Worm (Caenorhabditis elegans) whole organism, L3 larva: ENCODE results near the gene spe-49.
A peak's percentile ranks its signal among the peaks of the same experiment; 100 is the strongest.

Experiments
- R02D3.7 ChIP-seq: fragments of 150-350 bp; optimal IDR thresholded peaks from 2 replicates; lab custom pipeline; 2014; ENCODE audit warnings: missing biosample characterization, missing genetic modification characterization
- ZK546.5 ChIP-seq: sonication (generic microtip); optimal IDR thresholded peaks from 2 replicates; lab custom pipeline; 2017; ENCODE audit warnings: missing biosample characterization, missing genetic modification characterization
- aly-2 ChIP-seq: fragments of 150-350 bp; optimal IDR thresholded peaks from 2 replicates; lab custom pipeline; 2014; ENCODE audit warnings: missing biosample characterization, missing genetic modification characterization
- ama-1 ChIP-seq: fragments of 150-350 bp; optimal IDR thresholded peaks from 2 replicates; lab custom pipeline; 2018
- ceh-16 ChIP-seq: sonication (generic microtip); optimal IDR thresholded peaks from 2 replicates; lab custom pipeline; 2017; ENCODE audit warnings: missing biosample characterization, missing genetic modification characterization
- ceh-82 ChIP-seq: fragments of 150-350 bp; optimal IDR thresholded peaks from 2 replicates; lab custom pipeline; 2014; ENCODE audit warnings: missing biosample characterization, missing genetic modification characterization
- ceh-9 ChIP-seq: sonication (generic microtip); optimal IDR thresholded peaks from 2 replicates; lab custom pipeline; 2018; ENCODE audit warnings: missing biosample characterization, missing genetic modification characterization
- daf-12 ChIP-seq: fragments of 150-350 bp; optimal IDR thresholded peaks from 2 replicates; lab custom pipeline; 2014; ENCODE audit warnings: missing biosample characterization, missing genetic modification reagents, missing genetic modification characterization
- egl-27 ChIP-seq: sonication (generic microtip); optimal IDR thresholded peaks from 4 replicates; lab custom pipeline; 2017; ENCODE audit warnings: missing biosample characterization, missing genetic modification reagents, missing genetic modification characterization
- egl-5 ChIP-seq: fragments of 150-350 bp; optimal IDR thresholded peaks from 2 replicates; lab custom pipeline; 2017; ENCODE audit warnings: missing biosample characterization, missing genetic modification reagents, missing genetic modification characterization, inconsistent platforms
- elt-1 ChIP-seq: fragments of 150-350 bp; optimal IDR thresholded peaks from 2 replicates; lab custom pipeline; 2014; ENCODE audit warnings: missing biosample characterization, missing genetic modification characterization
- elt-2 ChIP-seq: sonication (generic microtip); optimal IDR thresholded peaks from 2 replicates; lab custom pipeline; 2016; ENCODE audit warnings: missing genetic modification reagents, mild to moderate bottlenecking, missing genetic modification characterization, missing compliant biosample characterization
- eor-1 ChIP-seq, 2 experiments: fragments of 150-350 bp; optimal IDR thresholded peaks; 2 replicates each; lab custom pipeline; 2014 to 2018; ENCODE audit warnings: missing biosample characterization in 2 of 2, missing genetic modification characterization in 2 of 2
- fkh-2 ChIP-seq: fragments of 150-350 bp; optimal IDR thresholded peaks from 2 replicates; lab custom pipeline; 2014; ENCODE audit warnings: missing biosample characterization, missing genetic modification reagents, missing genetic modification characterization
- hmg-11 ChIP-seq: sonication (generic microtip); optimal IDR thresholded peaks from 2 replicates; lab custom pipeline; 2016; ENCODE audit warnings: missing genetic modification characterization, missing compliant biosample characterization
- jun-1 ChIP-seq: fragments of 150-350 bp; optimal IDR thresholded peaks from 2 replicates; lab custom pipeline; 2014; ENCODE audit warnings: missing biosample characterization, missing genetic modification reagents, missing genetic modification characterization
- lin-15B ChIP-seq: fragments of 150-350 bp; optimal IDR thresholded peaks from 2 replicates; lab custom pipeline; 2014; ENCODE audit warnings: missing biosample characterization, missing genetic modification characterization
- lin-39 ChIP-seq: fragments of 150-350 bp; optimal IDR thresholded peaks from 2 replicates; lab custom pipeline; 2018; ENCODE audit warnings: missing biosample characterization, missing genetic modification reagents, missing genetic modification characterization
- lsy-12 ChIP-seq: sonication (generic microtip); optimal IDR thresholded peaks from 2 replicates; lab custom pipeline; 2016; ENCODE audit warnings: mild to moderate bottlenecking, missing genetic modification characterization, missing compliant biosample characterization
- mdl-1 ChIP-seq: fragments of 150-350 bp; optimal IDR thresholded peaks from 2 replicates; lab custom pipeline; 2014; ENCODE audit warnings: missing biosample characterization, missing genetic modification characterization
- mml-1 ChIP-seq: fragments of 150-350 bp; sonication (generic microtip); optimal IDR thresholded peaks from 3 replicates; lab custom pipeline; 2014; ENCODE audit warnings: missing biosample characterization, missing genetic modification characterization
- nfya-1 ChIP-seq: sonication (generic microtip); optimal IDR thresholded peaks from 2 replicates; lab custom pipeline; 2017; ENCODE audit warnings: missing genetic modification characterization, mild to moderate bottlenecking, missing compliant biosample characterization, antibody characterized with exemption, moderate library complexity; ENCODE audit not compliant: insufficient read depth
- nhr-11 ChIP-seq: fragments of 150-350 bp; optimal IDR thresholded peaks from 2 replicates; lab custom pipeline; 2014; ENCODE audit warnings: missing biosample characterization, missing genetic modification characterization
- nhr-12 ChIP-seq: fragments of 150-350 bp; optimal IDR thresholded peaks from 2 replicates; lab custom pipeline; 2014; ENCODE audit warnings: missing biosample characterization, missing genetic modification characterization
- nhr-23 ChIP-seq: fragments of 150-350 bp; optimal IDR thresholded peaks from 2 replicates; lab custom pipeline; 2014; ENCODE audit warnings: missing biosample characterization, missing genetic modification reagents, missing genetic modification characterization
- nhr-237 ChIP-seq: fragments of 150-350 bp; optimal IDR thresholded peaks from 2 replicates; lab custom pipeline; 2014; ENCODE audit warnings: missing biosample characterization, missing genetic modification characterization
- nhr-25 ChIP-seq: sonication (generic microtip); optimal IDR thresholded peaks from 2 replicates; lab custom pipeline; 2017; ENCODE audit warnings: missing biosample characterization, missing genetic modification characterization
- nhr-28 ChIP-seq: fragments of 150-350 bp; optimal IDR thresholded peaks from 2 replicates; lab custom pipeline; 2014; ENCODE audit warnings: missing biosample characterization, missing genetic modification characterization
- nhr-43 ChIP-seq: sonication (generic microtip); optimal IDR thresholded peaks from 2 replicates; lab custom pipeline; 2016; ENCODE audit warnings: mild to moderate bottlenecking, missing genetic modification characterization, missing compliant biosample characterization; ENCODE audit not compliant: poor library complexity, severe bottlenecking
- nhr-67 ChIP-seq: fragments of 150-350 bp; optimal IDR thresholded peaks from 2 replicates; lab custom pipeline; 2014; ENCODE audit warnings: missing biosample characterization, missing genetic modification characterization
- nhr-76 ChIP-seq: fragments of 150-350 bp; sonication (generic microtip); optimal IDR thresholded peaks from 5 replicates; lab custom pipeline; 2014; ENCODE audit warnings: missing biosample characterization, missing genetic modification characterization
- nhr-77 ChIP-seq: fragments of 150-350 bp; optimal IDR thresholded peaks from 2 replicates; lab custom pipeline; 2014; ENCODE audit warnings: missing biosample characterization, missing genetic modification characterization
- pha-4 ChIP-seq: fragments of 150-350 bp; optimal IDR thresholded peaks from 2 replicates; lab custom pipeline; 2014; ENCODE audit warnings: missing biosample characterization, missing genetic modification reagents, missing genetic modification characterization
- pqm-1 ChIP-seq: fragments of 150-350 bp; optimal IDR thresholded peaks from 2 replicates; lab custom pipeline; 2017; ENCODE audit warnings: missing biosample characterization, missing genetic modification characterization, inconsistent platforms
- sea-2 ChIP-seq: fragments of 150-350 bp; sonication (generic microtip); optimal IDR thresholded peaks from 4 replicates; lab custom pipeline; 2014; ENCODE audit warnings: missing biosample characterization, missing genetic modification reagents, missing genetic modification characterization
- skn-1 ChIP-seq: fragments of 150-350 bp; optimal IDR thresholded peaks from 2 replicates; lab custom pipeline; 2014; ENCODE audit warnings: missing biosample characterization, missing genetic modification characterization
- snpc-4 ChIP-seq: fragments of 150-350 bp; optimal IDR thresholded peaks from 2 replicates; lab custom pipeline; 2014; ENCODE audit warnings: missing biosample characterization, missing genetic modification characterization
- tbx-2 ChIP-seq: sonication (generic microtip); optimal IDR thresholded peaks from 2 replicates; lab custom pipeline; 2016; ENCODE audit warnings: mild to moderate bottlenecking, missing genetic modification characterization, missing compliant biosample characterization
- unc-39 ChIP-seq: sonication (generic microtip); optimal IDR thresholded peaks from 4 replicates; lab custom pipeline; 2017; ENCODE audit warnings: missing biosample characterization, missing genetic modification characterization
- zag-1 ChIP-seq: fragments of 150-350 bp; optimal IDR thresholded peaks from 2 replicates; lab custom pipeline; 2014; ENCODE audit warnings: missing biosample characterization, missing genetic modification characterization
- ztf-11 ChIP-seq: fragments of 150-350 bp; optimal IDR thresholded peaks from 2 replicates; lab custom pipeline; 2014; ENCODE audit warnings: missing biosample characterization, missing genetic modification characterization
- ztf-4 ChIP-seq: fragments of 150-350 bp; optimal IDR thresholded peaks from 2 replicates; lab custom pipeline; 2014; ENCODE audit warnings: missing biosample characterization, missing genetic modification characterization

The spe-49 gene

DNA sequence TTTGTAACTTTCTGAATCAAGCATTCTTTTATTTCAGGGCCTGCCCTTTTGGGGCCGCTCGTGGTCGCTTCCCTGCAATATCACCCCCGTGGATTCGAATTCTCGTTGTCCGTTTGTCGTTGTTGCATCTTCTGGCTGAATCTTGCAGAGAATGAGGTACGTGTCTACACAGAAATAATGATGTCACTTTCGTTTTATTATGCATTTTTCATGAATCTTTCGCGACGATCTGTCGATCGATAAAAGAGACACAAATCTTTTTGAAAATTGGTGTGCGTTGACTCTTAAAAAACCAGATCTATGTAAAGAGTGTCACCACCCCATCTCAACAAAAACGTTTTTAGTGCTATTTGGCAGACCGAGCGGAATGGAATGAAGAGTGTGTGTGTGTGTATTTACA, 32.0 kb upstream of the spe-49 start:
- TF ChIP-seq ztf-11 (no peak), elt-1 (tag; lab: Kevin White, UChicago) (peak; percentile 28), ceh-9 (tag; lab: Kevin White, UChicago) (no peak), pqm-1 (no peak), eor-1 (tag; optimal IDR thresholded peaks at IDR 0.05; lab: Kevin White, UChicago) (no peak), pha-4 (peak; percentile 15), nhr-25 (peak; percentile 35), jun-1 (no peak), nhr-76 (tag; lab: Kevin White, UChicago) (no peak), nhr-237 (tag; lab: Kevin White, UChicago) (no peak), ceh-82 (tag; lab: Kevin White, UChicago) (no peak), nhr-12 (tag; lab: Kevin White, UChicago) (no peak), unc-39 (tag; lab: Kevin White, UChicago) (no peak)

DNA sequence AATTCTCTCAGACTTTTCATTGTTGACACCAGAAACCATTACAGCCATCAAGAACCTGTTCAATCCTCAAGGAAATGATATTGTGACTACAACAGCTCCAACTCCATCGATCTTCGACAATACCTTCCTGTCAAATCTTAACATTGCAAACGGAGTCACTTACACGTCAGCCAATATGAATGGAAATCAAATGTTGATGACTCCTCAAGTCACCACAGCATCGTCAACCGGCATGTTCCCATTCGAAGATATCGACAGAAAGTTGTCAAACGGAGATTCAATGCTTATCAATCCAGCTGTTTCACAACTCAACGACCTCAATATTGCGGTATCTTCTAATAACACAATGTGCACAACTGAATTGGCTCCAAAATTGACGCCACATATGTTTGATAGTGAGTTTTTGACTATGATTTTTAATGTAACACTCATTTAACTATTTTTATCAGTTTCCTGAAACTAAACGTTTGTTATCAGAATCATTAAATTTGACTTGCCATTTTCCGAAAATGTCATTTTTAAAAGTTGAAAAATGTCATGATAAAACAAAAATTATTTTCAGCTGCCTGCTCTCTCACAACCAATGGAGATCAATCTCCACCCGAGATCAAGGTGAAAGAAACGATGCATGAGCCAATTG, 30.1 kb upstream of the spe-49 start:
- no peak for TF ChIP-seq pha-4
- TF ChIP-seq pqm-1 = peak; percentile 19
- no peak for TF ChIP-seq sea-2
- peak; percentile 87 for TF ChIP-seq elt-2
- TF ChIP-seq lin-39 (tag; lab: Kevin White, UChicago) = no peak
- no peak for TF ChIP-seq nhr-28 (tag; lab: Kevin White, UChicago)
- TF ChIP-seq mml-1 (tag; lab: Kevin White, UChicago) = no peak
- no peak for TF ChIP-seq nhr-11 (tag; lab: Kevin White, UChicago)
- TF ChIP-seq nhr-43 (tag; lab: Kevin White, UChicago) = no peak

DNA sequence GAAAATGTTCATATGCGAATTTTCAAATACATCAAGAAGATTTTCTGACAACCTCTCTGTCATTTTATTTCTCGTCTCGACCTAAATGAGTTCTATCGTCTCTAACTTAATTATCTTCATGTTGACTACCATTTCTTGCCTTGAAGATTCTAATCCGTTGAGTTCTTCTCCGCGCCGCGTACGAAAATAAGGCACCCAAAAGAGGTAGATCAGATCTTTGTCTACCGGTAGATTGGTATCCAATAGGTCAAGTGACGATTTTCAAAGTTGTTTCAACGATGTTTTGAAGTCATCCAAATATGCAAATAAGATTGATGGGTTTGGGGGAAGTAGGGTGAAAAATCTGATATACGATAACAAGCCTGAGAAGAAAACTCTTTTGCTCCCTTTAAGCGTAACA, 27.2 kb upstream of the spe-49 start:
- TF ChIP-seq fkh-2 (tag; lab: Kevin White, UChicago) (no peak), ztf-11 (no peak), nhr-25 (peak; percentile 52), elt-1 (tag; lab: Kevin White, UChicago) (peak; percentile 94), nhr-23 (tag; lab: Kevin White, UChicago) (peak; percentile 87), lin-15B (tag; lab: Kevin White, UChicago) (no peak), tbx-2 (no peak)

DNA sequence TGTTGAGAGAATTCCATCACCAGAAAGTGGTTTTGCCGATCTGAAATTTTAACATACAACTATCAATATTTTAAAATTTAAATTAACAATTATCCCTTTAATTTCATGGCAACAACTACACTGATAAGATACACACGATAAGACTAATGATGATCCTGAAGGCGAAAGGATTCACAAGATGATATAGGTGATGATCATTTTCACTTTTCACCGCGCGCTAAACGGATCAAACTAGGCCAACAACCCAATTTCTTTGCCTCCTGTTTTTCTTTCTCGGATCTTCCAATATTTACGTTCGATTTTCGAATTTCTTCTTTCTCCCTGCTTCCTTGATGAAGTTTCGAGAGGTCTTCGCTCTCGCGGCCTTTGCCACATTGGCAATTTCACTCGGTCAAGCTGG, 22.0 kb upstream of the spe-49 start, which contains the start of gene K08B12.1:
TSS of gene K08B12.1 (plus strand) at position 229 of the 400 bp plus-strand sequence.
- TF ChIP-seq daf-12 (tag; lab: Kevin White, UChicago) (no peak), nhr-23 (tag; lab: Kevin White, UChicago) (peak; percentile 68)

DNA sequence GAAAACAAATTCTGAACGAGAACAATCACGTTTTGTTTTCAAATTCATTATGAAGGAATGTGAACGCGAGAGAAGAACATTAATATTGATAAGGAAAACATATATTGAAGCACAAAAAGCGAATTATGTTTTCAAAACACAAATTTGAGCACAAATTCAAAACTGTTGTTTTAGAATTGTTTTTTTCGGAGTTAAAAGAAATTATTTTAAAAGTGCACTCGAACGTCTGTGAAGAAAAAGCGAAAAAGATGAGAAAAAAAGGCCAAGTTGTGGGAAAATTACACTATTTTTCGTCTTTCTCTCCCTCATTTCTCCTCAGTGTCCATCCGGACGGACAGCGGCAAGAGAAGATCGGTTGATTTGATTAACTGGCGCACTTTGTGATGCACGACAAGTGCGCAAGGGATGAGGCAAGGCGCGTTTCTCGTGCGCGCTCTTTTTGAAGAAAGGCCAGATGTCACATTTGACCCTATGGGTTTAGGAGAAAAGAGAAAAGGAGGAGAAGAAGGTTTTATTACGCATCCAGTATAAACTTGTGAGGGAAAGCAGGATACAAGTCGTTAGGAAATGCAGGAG, 13.8 kb upstream of the spe-49 start, which contains the start of gene mrck-1:
TSS of gene mrck-1 (minus strand) at position 51 of the 576 bp plus-strand sequence.
- TF ChIP-seq lin-39 (tag; lab: Kevin White, UChicago) = peak; percentile 98
- TF ChIP-seq egl-5 = peak; percentile 87
- TF ChIP-seq R02D3.7 (tag; lab: Kevin White, UChicago) = peak; percentile 70
- peak; percentile 59 for TF ChIP-seq skn-1
- no peak for TF ChIP-seq mdl-1 (tag; lab: Kevin White, UChicago)
- peak; percentile 78 for TF ChIP-seq zag-1 (tag; lab: Kevin White, UChicago)
- TF ChIP-seq hmg-11 = peak; percentile 92
- TF ChIP-seq daf-12 (tag; lab: Kevin White, UChicago) = peak; percentile 46
- TF ChIP-seq nhr-67 (tag; lab: Kevin White, UChicago) = no peak
- no peak for TF ChIP-seq nhr-76 (tag; lab: Kevin White, UChicago)
- TF ChIP-seq ceh-9 (tag; lab: Kevin White, UChicago) = no peak
- TF ChIP-seq nhr-237 (tag; lab: Kevin White, UChicago) = no peak
- peak; percentile 34 for TF ChIP-seq ZK546.5
- TF ChIP-seq elt-2 = peak; percentile 57
- no peak for TF ChIP-seq pqm-1
- peak; percentile 91 for TF ChIP-seq nfya-1
- TF ChIP-seq nhr-43 (tag; lab: Kevin White, UChicago) = peak; percentile 82
- TF ChIP-seq eor-1 (tag; optimal IDR thresholded peaks at IDR 0.05; lab: Kevin White, UChicago) = no peak
- no peak for TF ChIP-seq ama-1
- TF ChIP-seq snpc-4 (tag; lab: Kevin White, UChicago) = peak; percentile 86
- TF ChIP-seq ztf-4 (tag; lab: Kevin White, UChicago) = peak; percentile 82
- TF ChIP-seq elt-1 (tag; lab: Kevin White, UChicago) = peak; percentile 68
- TF ChIP-seq nhr-11 (tag; lab: Kevin White, UChicago) = peak; percentile 86
- no peak for TF ChIP-seq nhr-77 (tag; lab: Kevin White, UChicago)
- no peak for TF ChIP-seq ztf-11
- TF ChIP-seq mml-1 (tag; lab: Kevin White, UChicago) = no peak
- TF ChIP-seq tbx-2 = peak; percentile 93
- TF ChIP-seq lsy-12 (tag; lab: Kevin White, UChicago) = peak; percentile 84
- no peak for TF ChIP-seq sea-2
- TF ChIP-seq egl-27 (tag; lab: Kevin White, UChicago) = peak; percentile 57
- no peak for TF ChIP-seq aly-2 (tag; lab: Kevin White, UChicago)
- TF ChIP-seq nhr-25 = peak; percentile 97
- TF ChIP-seq ceh-16 = no peak
- no peak for TF ChIP-seq unc-39 (tag; lab: Kevin White, UChicago)
- peak; percentile 86 for TF ChIP-seq lin-15B (tag; lab: Kevin White, UChicago)
